Worm (Caenorhabditis elegans) whole organism, late embryonic: ENCODE measurements around the gene M05D6.2.

Source experiments
- C08G9.2 ChIP-seq: sonication (generic microtip); optimal IDR thresholded peaks from 2 replicates; lab custom pipeline; 2016; ENCODE audit warnings: mild to moderate bottlenecking, missing genetic modification characterization, moderate library complexity, missing compliant biosample characterization
- C38D4.7 ChIP-seq: fragments of 200-800 bp; sonication (Bioruptor generic); optimal IDR thresholded peaks from 2 replicates; lab custom pipeline; 2018; ENCODE audit warnings: mild to moderate bottlenecking, missing genetic modification characterization, moderate library complexity, missing compliant biosample characterization
- F13H6.1 ChIP-seq: sonication (generic microtip); optimal IDR thresholded peaks from 2 replicates; lab custom pipeline; 2016; ENCODE audit warnings: missing genetic modification characterization, missing compliant biosample characterization
- K02D7.2 ChIP-seq: sonication (generic microtip); optimal IDR thresholded peaks from 2 replicates; lab custom pipeline; 2017; ENCODE audit warnings: mild to moderate bottlenecking, missing genetic modification characterization, missing compliant biosample characterization
- T23F11.4 ChIP-seq: fragments of 200-800 bp; sonication (Bioruptor generic); optimal IDR thresholded peaks from 2 replicates; lab custom pipeline; 2018; ENCODE audit warnings: mild to moderate bottlenecking, missing genetic modification characterization, missing compliant biosample characterization
- Y22D7AL.16 ChIP-seq: sonication (generic microtip); optimal IDR thresholded peaks from 2 replicates; lab custom pipeline; 2016; ENCODE audit warnings: missing genetic modification characterization, missing compliant biosample characterization
- ahr-1 ChIP-seq: sonication (generic microtip); optimal IDR thresholded peaks from 2 replicates; lab custom pipeline; 2016; ENCODE audit warnings: missing genetic modification characterization, missing compliant biosample characterization
- ceh-14 ChIP-seq: sonication (generic microtip); optimal IDR thresholded peaks from 2 replicates; lab custom pipeline; 2016; ENCODE audit warnings: missing genotype, missing genetic modification characterization, missing compliant biosample characterization
- ceh-2 ChIP-seq: sonication (generic microtip); optimal IDR thresholded peaks from 2 replicates; lab custom pipeline; 2016; ENCODE audit warnings: missing genotype, missing genetic modification characterization, missing compliant biosample characterization
- ceh-24 ChIP-seq: sonication (generic microtip); optimal IDR thresholded peaks from 2 replicates; lab custom pipeline; 2016; ENCODE audit warnings: mild to moderate bottlenecking, missing genetic modification characterization, missing compliant biosample characterization
- ceh-31 ChIP-seq: sonication (generic microtip); optimal IDR thresholded peaks from 2 replicates; lab custom pipeline; 2016; ENCODE audit warnings: missing genetic modification characterization, missing compliant biosample characterization
- ceh-34 ChIP-seq: sonication (generic microtip); optimal IDR thresholded peaks from 2 replicates; lab custom pipeline; 2016; ENCODE audit warnings: mild to moderate bottlenecking, missing genetic modification characterization, missing compliant biosample characterization
- ceh-45 ChIP-seq: fragments of 200-800 bp; sonication (Bioruptor generic); IDR thresholded peaks from 2 replicates; pipeline ENCODE4 v1.3.6; 2022; ENCODE audit warnings: missing genetic modification reagents, missing genetic modification characterization, missing compliant biosample characterization
- ceh-6 ChIP-seq: fragments of 200-800 bp; sonication (Bioruptor generic); optimal IDR thresholded peaks from 2 replicates; lab custom pipeline; 2018; ENCODE audit warnings: mild to moderate bottlenecking, missing genetic modification characterization, missing compliant biosample characterization
- ceh-9 ChIP-seq: sonication (generic microtip); optimal IDR thresholded peaks from 2 replicates; lab custom pipeline; 2016; ENCODE audit warnings: mild to moderate bottlenecking, missing genetic modification characterization, inconsistent platforms, missing compliant biosample characterization
- che-1 ChIP-seq: sonication (generic microtip); optimal IDR thresholded peaks from 2 replicates; lab custom pipeline; 2016; ENCODE audit warnings: mild to moderate bottlenecking, missing genetic modification characterization, missing compliant biosample characterization
- dmd-4 ChIP-seq: sonication (generic microtip); optimal IDR thresholded peaks from 2 replicates; lab custom pipeline; 2016; ENCODE audit warnings: borderline replicate concordance, missing genetic modification characterization, missing compliant biosample characterization
- dve-1 ChIP-seq: sonication (generic microtip); optimal IDR thresholded peaks from 2 replicates; lab custom pipeline; 2017; ENCODE audit warnings: antibody characterized with exemption, mild to moderate bottlenecking, missing genetic modification characterization, missing compliant biosample characterization
- elt-2 ChIP-seq: sonication (generic microtip); optimal IDR thresholded peaks from 2 replicates; lab custom pipeline; 2016; ENCODE audit warnings: missing genetic modification reagents, missing genetic modification characterization, missing compliant biosample characterization
- elt-4 ChIP-seq: sonication (generic microtip); optimal IDR thresholded peaks from 2 replicates; lab custom pipeline; 2016; ENCODE audit warnings: missing genetic modification characterization, missing compliant biosample characterization
- ets-4 ChIP-seq: sonication (generic microtip); optimal IDR thresholded peaks from 2 replicates; lab custom pipeline; 2016; ENCODE audit warnings: missing genetic modification characterization, missing compliant biosample characterization
- fax-1 ChIP-seq: sonication (generic microtip); optimal IDR thresholded peaks from 2 replicates; lab custom pipeline; 2016; ENCODE audit warnings: missing genotype, missing genetic modification characterization, missing compliant biosample characterization
- fkh-10 ChIP-seq: fragments of 150-350 bp; optimal IDR thresholded peaks from 2 replicates; lab custom pipeline; 2014; ENCODE audit warnings: missing biosample characterization, missing genetic modification reagents, missing genetic modification characterization
- hlh-13 ChIP-seq: fragments of 200-800 bp; sonication (Bioruptor generic); optimal IDR thresholded peaks from 2 replicates; lab custom pipeline; 2018; ENCODE audit warnings: mild to moderate bottlenecking, missing genetic modification characterization, missing compliant biosample characterization
- hlh-15 ChIP-seq: sonication (generic microtip); optimal IDR thresholded peaks from 2 replicates; lab custom pipeline; 2016; ENCODE audit warnings: missing genetic modification characterization, missing compliant biosample characterization
- lim-6 ChIP-seq: sonication (generic microtip); optimal IDR thresholded peaks from 2 replicates; lab custom pipeline; 2016; ENCODE audit warnings: missing genetic modification characterization, missing compliant biosample characterization
- madf-2 ChIP-seq: sonication (generic microtip); optimal IDR thresholded peaks from 2 replicates; lab custom pipeline; 2017; ENCODE audit warnings: missing genetic modification characterization, missing compliant biosample characterization
- nfya-1 ChIP-seq: sonication (generic microtip); optimal IDR thresholded peaks from 2 replicates; lab custom pipeline; 2017; ENCODE audit warnings: missing genetic modification characterization, mild to moderate bottlenecking, missing compliant biosample characterization, antibody characterized with exemption, moderate library complexity
- nhr-11 ChIP-seq: fragments of 150-350 bp; optimal IDR thresholded peaks from 2 replicates; lab custom pipeline; 2014; ENCODE audit warnings: missing biosample characterization, missing genetic modification characterization
- nhr-232 ChIP-seq: sonication (generic microtip); optimal IDR thresholded peaks from 2 replicates; lab custom pipeline; 2016; ENCODE audit warnings: missing genetic modification characterization, missing compliant biosample characterization
- odd-2 ChIP-seq: sonication (generic microtip); optimal IDR thresholded peaks from 2 replicates; lab custom pipeline; 2017; ENCODE audit warnings: antibody characterized with exemption, mild to moderate bottlenecking, missing genetic modification characterization, missing compliant biosample characterization
- pat-9 ChIP-seq: fragments of 200-800 bp; sonication (Bioruptor generic); optimal IDR thresholded peaks from 2 replicates; lab custom pipeline; 2018; ENCODE audit warnings: mild to moderate bottlenecking, missing genetic modification characterization, moderate library complexity, missing compliant biosample characterization
- pax-1 ChIP-seq: fragments of 150-350 bp; optimal IDR thresholded peaks from 2 replicates; lab custom pipeline; 2014; ENCODE audit warnings: missing biosample characterization, missing genetic modification characterization
- pha-2 ChIP-seq: sonication (generic microtip); optimal IDR thresholded peaks from 2 replicates; lab custom pipeline; 2017; ENCODE audit warnings: mild to moderate bottlenecking, missing genetic modification characterization, missing compliant biosample characterization
- pqm-1 ChIP-seq: sonication (generic microtip); optimal IDR thresholded peaks from 2 replicates; lab custom pipeline; 2016; ENCODE audit warnings: missing genetic modification characterization, missing compliant biosample characterization
- pros-1 ChIP-seq: fragments of 150-350 bp; optimal IDR thresholded peaks from 2 replicates; lab custom pipeline; 2014; ENCODE audit warnings: missing biosample characterization, missing genetic modification reagents, missing genetic modification characterization
- ref-2 ChIP-seq: sonication (generic microtip); optimal IDR thresholded peaks from 2 replicates; lab custom pipeline; 2016; ENCODE audit warnings: missing genetic modification characterization, missing compliant biosample characterization
- rnt-1 ChIP-seq: sonication (generic microtip); optimal IDR thresholded peaks from 2 replicates; lab custom pipeline; 2016; ENCODE audit warnings: missing genetic modification characterization, missing compliant biosample characterization
- sdc-2 ChIP-seq: sonication (generic microtip); optimal IDR thresholded peaks from 2 replicates; lab custom pipeline; 2016; ENCODE audit warnings: missing genotype, missing genetic modification characterization, missing compliant biosample characterization
- sox-2 ChIP-seq: fragments of 200-800 bp; sonication (Bioruptor generic); IDR thresholded peaks from 2 replicates; pipeline ENCODE4 v1.3.6; 2022; ENCODE audit warnings: missing genetic modification reagents, missing genetic modification characterization, missing compliant biosample characterization
- sox-4 ChIP-seq: sonication (generic microtip); optimal IDR thresholded peaks from 2 replicates; lab custom pipeline; 2017; ENCODE audit warnings: mild to moderate bottlenecking, missing genetic modification characterization, inconsistent platforms, missing compliant biosample characterization
- syd-9 ChIP-seq: sonication (generic microtip); optimal IDR thresholded peaks from 2 replicates; lab custom pipeline; 2016; ENCODE audit warnings: mild to moderate bottlenecking, missing genetic modification characterization, moderate library complexity, missing compliant biosample characterization
- tbx-2 ChIP-seq: sonication (generic microtip); optimal IDR thresholded peaks from 2 replicates; lab custom pipeline; 2016; ENCODE audit warnings: missing genetic modification characterization, missing compliant biosample characterization
- tbx-7 ChIP-seq: sonication (generic microtip); optimal IDR thresholded peaks from 2 replicates; lab custom pipeline; 2016; ENCODE audit warnings: missing genotype, missing genetic modification characterization, missing compliant biosample characterization
- ttx-3 ChIP-seq: sonication (generic microtip); optimal IDR thresholded peaks from 2 replicates; lab custom pipeline; 2016; ENCODE audit warnings: missing genetic modification reagents, missing genetic modification characterization, missing compliant biosample characterization
- unc-42 ChIP-seq: sonication (generic microtip); optimal IDR thresholded peaks from 2 replicates; lab custom pipeline; 2016; ENCODE audit warnings: missing genotype, missing genetic modification characterization, missing compliant biosample characterization
- unc-86 ChIP-seq: sonication (generic microtip); optimal IDR thresholded peaks from 2 replicates; lab custom pipeline; 2016; ENCODE audit warnings: missing genetic modification characterization, missing compliant biosample characterization

Gene M05D6.2

DNA sequence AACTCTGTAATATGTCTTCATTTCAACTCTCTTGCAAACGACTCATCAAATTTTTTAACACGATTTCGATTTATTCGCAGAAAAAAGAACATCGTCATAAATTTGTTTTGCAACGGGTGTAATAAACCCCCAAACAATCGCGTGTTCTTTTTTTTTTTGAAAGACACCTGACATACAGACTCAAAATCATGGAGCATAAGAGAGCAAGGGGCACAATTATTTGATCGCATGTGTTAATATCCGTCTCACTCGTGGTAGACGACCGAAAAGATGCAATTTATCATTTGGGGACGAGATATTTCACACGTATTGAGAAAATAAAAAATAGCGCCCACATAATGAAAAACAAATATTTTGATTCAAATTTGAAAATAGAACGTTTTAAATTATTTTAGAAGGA is 28.3 kb downstream of the M05D6.2 start:
- no peak for TF ChIP-seq unc-86 (tag; lab: Kevin White, UChicago)
- TF ChIP-seq ahr-1 (tag; lab: Kevin White, UChicago) = no peak
- no peak for TF ChIP-seq T23F11.4 (GFP tag; lab: Kevin White, UChicago)
- TF ChIP-seq sox-4 = no peak
- no peak for TF ChIP-seq syd-9 (tag; lab: Kevin White, UChicago)
- no peak for TF ChIP-seq pha-2 (tag; lab: Kevin White, UChicago)
- no peak for TF ChIP-seq fkh-10 (GFP tag; lab: Kevin White, UChicago)
- TF ChIP-seq C38D4.7 = no peak
- no peak for TF ChIP-seq C08G9.2 (tag; lab: Kevin White, UChicago)
- no peak for TF ChIP-seq sdc-2
- TF ChIP-seq ttx-3 (tag; lab: Kevin White, UChicago) = no peak
- TF ChIP-seq elt-2 (tag; lab: Kevin White, UChicago) = no peak

DNA sequence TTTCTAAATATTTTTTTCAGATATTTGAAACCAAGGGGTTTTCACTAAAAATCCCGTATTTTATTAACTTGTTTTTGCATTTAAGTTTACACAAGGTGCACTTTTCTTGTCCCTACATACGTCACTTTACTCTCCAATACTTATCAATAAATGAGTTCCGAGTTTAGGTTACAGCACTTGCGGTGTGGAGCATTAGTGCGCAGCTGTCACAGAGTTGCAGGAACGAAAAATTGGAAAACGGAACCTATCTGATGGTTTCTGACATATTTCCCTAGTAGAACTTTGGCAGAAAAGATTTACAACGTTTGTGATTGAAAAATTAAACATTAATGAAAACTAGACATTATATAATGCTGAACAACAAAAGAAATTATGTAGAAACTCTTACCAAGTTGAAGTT is 30.3 kb downstream of the M05D6.2 start:
- TF ChIP-seq che-1 (tag; lab: Kevin White, UChicago) (no peak), ceh-14 (tag; lab: Kevin White, UChicago) (no peak), fkh-10 (GFP tag; lab: Kevin White, UChicago) (no peak), ceh-24 (tag; lab: Kevin White, UChicago) (no peak)

DNA sequence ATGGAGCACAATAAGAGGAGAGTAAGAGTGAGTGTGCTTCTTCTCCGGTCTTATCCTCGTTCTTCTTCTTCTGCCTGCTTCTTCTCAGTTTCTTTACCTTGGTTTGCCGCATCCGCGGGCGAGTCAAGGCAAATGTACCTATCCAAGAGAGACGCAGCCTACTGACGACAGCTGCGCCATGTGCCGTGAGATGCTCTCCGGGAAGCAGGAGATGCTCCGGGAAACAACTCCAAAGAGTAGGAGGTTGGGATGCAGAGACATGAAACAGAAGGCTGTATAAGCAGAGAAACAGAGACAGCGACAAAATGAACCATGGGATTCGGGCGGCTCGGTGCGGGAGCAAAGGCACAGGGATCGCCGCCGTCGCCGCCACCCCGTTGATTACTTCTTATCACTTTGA is 31.1 kb downstream of the M05D6.2 start:
- TF ChIP-seq ref-2 (tag; lab: Kevin White, UChicago) (no peak), F13H6.1 (tag; lab: Kevin White, UChicago) (no peak), T23F11.4 (GFP tag; lab: Kevin White, UChicago) (no peak), C38D4.7 (no peak), ets-4 (no peak), sox-4 (no peak), ceh-6 (GFP tag; lab: Kevin White, UChicago) (no peak), tbx-7 (tag; lab: Kevin White, UChicago) (no peak), pax-1 (tag; lab: Kevin White, UChicago) (no peak), hlh-13 (GFP tag; lab: Kevin White, UChicago) (no peak), unc-42 (no peak), pros-1 (no peak), unc-86 (tag; lab: Kevin White, UChicago) (no peak), dmd-4 (tag; lab: Kevin White, UChicago) (no peak), tbx-2 (tag; lab: Kevin White, UChicago) (peak; percentile 46), Y22D7AL.16 (tag; lab: Kevin White, UChicago) (no peak), C08G9.2 (tag; lab: Kevin White, UChicago) (no peak), pha-2 (tag; lab: Kevin White, UChicago) (no peak), odd-2 (tag; lab: Kevin White, UChicago) (no peak), nhr-232 (no peak), dve-1 (no peak), pat-9 (tag; lab: Kevin White, UChicago) (no peak), che-1 (tag; lab: Kevin White, UChicago) (no peak), pqm-1 (no peak), ceh-2 (tag; lab: Kevin White, UChicago) (peak; percentile 2), rnt-1 (tag; lab: Kevin White, UChicago) (peak; percentile 63), elt-4 (tag; lab: Kevin White, UChicago) (no peak), fkh-10 (GFP tag; lab: Kevin White, UChicago) (no peak), K02D7.2 (tag; lab: Kevin White, UChicago) (no peak), nhr-11 (tag; lab: Kevin White, UChicago) (no peak), ceh-14 (tag; lab: Kevin White, UChicago) (no peak), ceh-24 (tag; lab: Kevin White, UChicago) (no peak), madf-2 (no peak), ceh-45 (GFP tag; lab: Robert Waterston, UW) (no peak), fax-1 (no peak), lim-6 (tag; lab: Kevin White, UChicago) (no peak), ttx-3 (tag; lab: Kevin White, UChicago) (no peak), ceh-9 (tag; lab: Kevin White, UChicago) (no peak), ceh-31 (tag; lab: Kevin White, UChicago) (peak; percentile 8), nfya-1 (tag; lab: Kevin White, UChicago) (peak; percentile 36), hlh-15 (tag; lab: Kevin White, UChicago) (no peak), sox-2 (GFP tag; lab: Robert Waterston, UW) (no peak), ceh-34 (tag; lab: Kevin White, UChicago) (peak; percentile 54), syd-9 (tag; lab: Kevin White, UChicago) (peak; percentile 21), sdc-2 (peak; percentile 15)
